Fruit fly (Drosophila melanogaster): ENCODE measurements around the gene Met75Ca.

dm6 chr3L:18423011-18423410 is 49.2 kb downstream of the Met75Ca start:
- no peak for TF ChIP-seq usp (GFP tag; optimal IDR thresholded peaks at IDR 0.05)
- no peak for TF ChIP-seq EcR (GFP tag; optimal IDR thresholded peaks at IDR 0.05)
- TF ChIP-seq psq (optimal IDR thresholded peaks at IDR 0.05), result no peak
- no peak for TF ChIP-seq CG8478 (optimal IDR thresholded peaks at IDR 0.05)
- no peak for TF ChIP-seq Dll (optimal IDR thresholded peaks at IDR 0.05)
- no peak for TF ChIP-seq pan (optimal IDR thresholded peaks at IDR 0.05)
